Worm (Caenorhabditis elegans) whole organism, L4 larva: ENCODE measurements around the gene C27D8.4.

ENCODE experiments used
- F10B5.3 ChIP-seq: sonication (generic microtip); optimal IDR thresholded peaks from 2 replicates; lab custom pipeline; 2016; ENCODE audit warnings: mild to moderate bottlenecking, missing genetic modification characterization, missing compliant biosample characterization
- F37D6.2 ChIP-seq: sonication (generic microtip); optimal IDR thresholded peaks from 2 replicates; lab custom pipeline; 2016; ENCODE audit warnings: mild to moderate bottlenecking, missing genetic modification characterization, missing compliant biosample characterization
- F44E2.7 ChIP-seq: fragments of 200-800 bp; sonication (Bioruptor generic); IDR thresholded peaks from 2 replicates; pipeline ENCODE4 v2.1.2; 2022; ENCODE audit warnings: missing genetic modification characterization, missing compliant biosample characterization
- F49E8.2 ChIP-seq: sonication (generic microtip); optimal IDR thresholded peaks from 2 replicates; lab custom pipeline; 2016; ENCODE audit warnings: missing compliant biosample characterization, mild to moderate bottlenecking, missing genetic modification characterization, borderline replicate concordance
- R02D3.7 ChIP-seq: fragments of 150-350 bp; sonication (generic microtip); optimal IDR thresholded peaks from 3 replicates; lab custom pipeline; 2014; ENCODE audit warnings: missing biosample characterization, missing genetic modification characterization
- T20F7.1 ChIP-seq: fragments of 200-800 bp; sonication (Bioruptor generic); optimal IDR thresholded peaks from 2 replicates; lab custom pipeline; 2018; ENCODE audit warnings: mild to moderate bottlenecking, missing genetic modification characterization, missing compliant biosample characterization
- Y48G9A.11 ChIP-seq: fragments of 200-800 bp; sonication (Bioruptor generic); IDR thresholded peaks from 2 replicates; pipeline ENCODE4 v1.3.6; 2022; ENCODE audit warnings: missing genetic modification reagents, missing genetic modification characterization, missing compliant biosample characterization
- Y5F2A.4 ChIP-seq: fragments of 200-800 bp; sonication (Bioruptor generic); optimal IDR thresholded peaks from 2 replicates; lab custom pipeline; 2018; ENCODE audit warnings: mild to moderate bottlenecking, missing genetic modification characterization, missing compliant biosample characterization
- Y75B8A.6 ChIP-seq: fragments of 200-800 bp; sonication (Bioruptor generic); IDR thresholded peaks from 2 replicates; pipeline ENCODE4 v1.3.6; 2022; ENCODE audit warnings: missing genetic modification reagents, missing genetic modification characterization, missing compliant biosample characterization
- ZK337.2 ChIP-seq: fragments of 200-800 bp; sonication (Bioruptor generic); IDR thresholded peaks from 2 replicates; pipeline ENCODE4 v1.3.6; 2022; ENCODE audit warnings: missing genetic modification reagents, missing genetic modification characterization, missing compliant biosample characterization
- ZK546.5 ChIP-seq, 2 experiments: sonication (generic microtip); optimal IDR thresholded peaks; 2 replicates each; lab custom pipeline; 2017; ENCODE audit warnings: missing biosample characterization in 2 of 2, missing genetic modification characterization in 2 of 2
- aha-1 ChIP-seq: fragments of 150-350 bp; peaks from one replicate; lab custom pipeline; 2014; ENCODE audit warnings: missing biosample characterization, missing genetic modification characterization
- ama-1 ChIP-seq: fragments of 150-350 bp; optimal IDR thresholded peaks from 2 replicates; lab custom pipeline; 2014; ENCODE audit warnings: inconsistent platforms, mixed read lengths
- ceh-20 ChIP-seq: fragments of 200-800 bp; sonication (Bioruptor generic); IDR thresholded peaks from 2 replicates; pipeline ENCODE4 v1.3.6; 2022; ENCODE audit warnings: missing genetic modification reagents, missing genetic modification characterization, missing compliant biosample characterization
- ceh-28 ChIP-seq: fragments of 150-350 bp; optimal IDR thresholded peaks from 2 replicates; lab custom pipeline; 2014; ENCODE audit warnings: missing biosample characterization, missing genetic modification reagents, missing genetic modification characterization
- ceh-44 ChIP-seq: fragments of 200-800 bp; sonication (Bioruptor generic); IDR thresholded peaks from 2 replicates; pipeline ENCODE4 v1.3.6; 2022; ENCODE audit warnings: missing genetic modification reagents, missing genetic modification characterization, missing compliant biosample characterization
- ces-1 ChIP-seq: fragments of 150-350 bp; sonication (generic microtip); optimal IDR thresholded peaks from 4 replicates; lab custom pipeline; 2014; ENCODE audit warnings: missing biosample characterization, missing genetic modification reagents, missing genetic modification characterization
- daf-12 ChIP-seq: fragments of 150-350 bp; optimal IDR thresholded peaks from 2 replicates; lab custom pipeline; 2014; ENCODE audit warnings: missing biosample characterization, missing genetic modification reagents, missing genetic modification characterization
- daf-16 ChIP-seq, 3 experiments: sonication (generic microtip); optimal IDR thresholded peaks; 2 replicates each; lab custom pipeline; 2016 to 2017; ENCODE audit warnings: missing genetic modification characterization in 3 of 3, missing genetic modification reagents in 3 of 3, mild to moderate bottlenecking in 2 of 3, missing compliant biosample characterization in 2 of 3, missing biosample characterization in 1 of 3, moderate library complexity in 1 of 3
- dmd-6 ChIP-seq: fragments of 200-800 bp; sonication (Bioruptor generic); IDR thresholded peaks from 2 replicates; pipeline ENCODE4 v1.3.6; 2022; ENCODE audit warnings: missing genetic modification reagents, missing genetic modification characterization, missing compliant biosample characterization
- egl-27 ChIP-seq: sonication (generic microtip); optimal IDR thresholded peaks from 3 replicates; lab custom pipeline; 2017; ENCODE audit warnings: missing biosample characterization, missing genetic modification reagents, missing genetic modification characterization
- egl-43 ChIP-seq: fragments of 200-800 bp; sonication (Bioruptor generic); IDR thresholded peaks from 2 replicates; pipeline ENCODE4 v1.3.6; 2022; ENCODE audit warnings: missing genetic modification reagents, missing genetic modification characterization, missing compliant biosample characterization
- fkh-10 ChIP-seq: fragments of 150-350 bp; optimal IDR thresholded peaks from 2 replicates; lab custom pipeline; 2014; ENCODE audit warnings: missing biosample characterization, missing genetic modification reagents, missing genetic modification characterization
- gei-8 ChIP-seq: fragments of 200-800 bp; sonication (Bioruptor generic); optimal IDR thresholded peaks from 2 replicates; lab custom pipeline; 2018; ENCODE audit warnings: mild to moderate bottlenecking, missing genetic modification characterization, missing compliant biosample characterization
- hif-1 ChIP-seq, 2 experiments: sonication (generic microtip); optimal IDR thresholded peaks; 2 replicates each; lab custom pipeline; 2016 to 2017; ENCODE audit warnings: missing compliant biosample characterization in 2 of 2, missing genetic modification characterization in 2 of 2, missing genetic modification reagents in 2 of 2, missing genotype in 2 of 2, mild to moderate bottlenecking in 1 of 2
- jun-1 ChIP-seq: fragments of 150-350 bp; optimal IDR thresholded peaks from 2 replicates; lab custom pipeline; 2014; ENCODE audit warnings: missing biosample characterization, missing genetic modification reagents, missing genetic modification characterization
- lin-1 ChIP-seq: fragments of 200-800 bp; sonication (Bioruptor generic); IDR thresholded peaks from 2 replicates; pipeline ENCODE4 v1.3.6; 2022; ENCODE audit warnings: missing genetic modification reagents, missing genetic modification characterization, missing compliant biosample characterization
- lin-13 ChIP-seq: fragments of 150-350 bp; optimal IDR thresholded peaks from 2 replicates; lab custom pipeline; 2014; ENCODE audit warnings: missing biosample characterization, missing genetic modification reagents, missing genetic modification characterization
- lin-15B ChIP-seq: fragments of 150-350 bp; sonication (generic microtip); optimal IDR thresholded peaks from 3 replicates; lab custom pipeline; 2014; ENCODE audit warnings: missing biosample characterization, missing genetic modification characterization
- lin-29 ChIP-seq: fragments of 200-800 bp; sonication (Bioruptor generic); IDR thresholded peaks from 2 replicates; pipeline ENCODE4 v1.3.6; 2022; ENCODE audit warnings: missing genetic modification reagents, missing genetic modification characterization, missing compliant biosample characterization
- lin-38 ChIP-seq: fragments of 200-800 bp; sonication (Bioruptor generic); IDR thresholded peaks from 2 replicates; pipeline ENCODE4 v1.3.6; 2022; ENCODE audit warnings: missing genetic modification reagents, missing genetic modification characterization, missing compliant biosample characterization
- madf-5 ChIP-seq, 2 experiments: fragments of 200-800 bp; sonication (Bioruptor generic); IDR thresholded peaks; 2 replicates each; pipeline ENCODE4 v1.3.6; 2022; ENCODE audit warnings: missing compliant biosample characterization in 2 of 2, missing genetic modification characterization in 2 of 2
- mdl-1 ChIP-seq, 2 experiments: fragments of 150-350 bp in 1 of 2; sonication (generic microtip) in 1 of 2; optimal IDR thresholded peaks; 2 replicates each; lab custom pipeline; 2014 to 2017; ENCODE audit warnings: missing biosample characterization in 2 of 2, missing genetic modification characterization in 2 of 2
- mdt-29 ChIP-seq: fragments of 200-800 bp; sonication (Bioruptor generic); IDR thresholded peaks from 2 replicates; pipeline ENCODE4 v1.3.6; 2022; ENCODE audit warnings: missing genetic modification reagents, missing genetic modification characterization, missing compliant biosample characterization
- mes-2 ChIP-seq: sonication (generic microtip); optimal IDR thresholded peaks from 2 replicates; lab custom pipeline; 2016; ENCODE audit warnings: missing genotype, mild to moderate bottlenecking, missing genetic modification characterization, missing compliant biosample characterization; ENCODE audit not compliant: poor library complexity, severe bottlenecking
- nhr-102 ChIP-seq: sonication (generic microtip); optimal IDR thresholded peaks from 2 replicates; lab custom pipeline; 2016; ENCODE audit warnings: mild to moderate bottlenecking, missing genetic modification characterization, moderate library complexity, missing compliant biosample characterization
- nhr-11 ChIP-seq: fragments of 150-350 bp; optimal IDR thresholded peaks from 2 replicates; lab custom pipeline; 2014; ENCODE audit warnings: missing biosample characterization, missing genetic modification characterization
- php-3 ChIP-seq: fragments of 200-800 bp; sonication (Bioruptor generic); IDR thresholded peaks from 2 replicates; pipeline ENCODE4 v1.3.6; 2022; ENCODE audit warnings: missing genetic modification reagents, missing genetic modification characterization, missing compliant biosample characterization
- pqm-1 ChIP-seq: sonication (generic microtip); optimal IDR thresholded peaks from 2 replicates; lab custom pipeline; 2017; ENCODE audit warnings: missing biosample characterization, missing genetic modification characterization
- rbr-2 ChIP-seq: sonication (generic microtip); optimal IDR thresholded peaks from 2 replicates; lab custom pipeline; 2016; ENCODE audit warnings: missing genotype, missing genetic modification characterization, missing compliant biosample characterization
- sdz-12 ChIP-seq: fragments of 200-800 bp; sonication (Bioruptor generic); optimal IDR thresholded peaks from 2 replicates; lab custom pipeline; 2018; ENCODE audit warnings: mild to moderate bottlenecking, missing genetic modification characterization, missing compliant biosample characterization
- set-16 ChIP-seq: fragments of 200-800 bp; sonication (Bioruptor generic); IDR thresholded peaks from 2 replicates; pipeline ENCODE4 v1.3.6; 2022; ENCODE audit warnings: missing genetic modification reagents, missing genetic modification characterization, missing compliant biosample characterization
- snpc-4 ChIP-seq: fragments of 150-350 bp; optimal IDR thresholded peaks from 2 replicates; lab custom pipeline; 2014; ENCODE audit warnings: missing biosample characterization, missing genetic modification characterization
- spr-3 ChIP-seq: fragments of 200-800 bp; sonication (Bioruptor generic); optimal IDR thresholded peaks from 2 replicates; lab custom pipeline; 2018; ENCODE audit warnings: mild to moderate bottlenecking, missing genetic modification characterization, missing compliant biosample characterization
- tag-97 ChIP-seq: fragments of 200-800 bp; sonication (Bioruptor generic); IDR thresholded peaks from 2 replicates; pipeline ENCODE4 v1.3.6; 2022; ENCODE audit warnings: missing genetic modification characterization, missing compliant biosample characterization
- unc-39 ChIP-seq: sonication (generic microtip); optimal IDR thresholded peaks from 2 replicates; lab custom pipeline; 2017; ENCODE audit warnings: missing biosample characterization, missing genetic modification characterization
- zfp-2 ChIP-seq: sonication (generic microtip); optimal IDR thresholded peaks from 2 replicates; lab custom pipeline; 2016; ENCODE audit warnings: mild to moderate bottlenecking, missing genetic modification characterization, missing compliant biosample characterization
- ztf-11 ChIP-seq: fragments of 150-350 bp; optimal IDR thresholded peaks from 2 replicates; lab custom pipeline; 2014; ENCODE audit warnings: missing biosample characterization, missing genetic modification characterization
- ztf-7 ChIP-seq: fragments of 150-350 bp; optimal IDR thresholded peaks from 2 replicates; lab custom pipeline; 2014; ENCODE audit warnings: missing biosample characterization, missing genetic modification characterization

C27D8.4 gene

DNA sequence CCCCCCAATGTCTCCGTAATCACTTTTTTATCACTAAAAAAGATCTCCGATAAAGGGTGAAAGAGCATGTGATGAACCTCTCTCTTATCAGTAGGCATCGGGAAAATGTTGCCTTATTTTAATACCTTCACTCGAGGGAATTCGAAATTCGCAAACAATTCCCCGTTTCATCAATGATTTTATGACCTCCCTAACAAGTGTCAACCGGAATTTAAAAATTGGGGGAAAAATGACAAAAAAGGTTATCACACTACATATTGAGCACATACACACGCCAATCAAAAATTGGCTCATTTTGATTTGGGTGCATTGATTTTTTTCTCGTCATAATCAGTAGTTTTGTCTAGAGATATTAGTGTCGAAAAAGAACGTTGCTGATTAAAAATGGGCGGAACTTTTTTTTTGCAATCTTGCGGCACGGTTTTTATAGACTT lies 14.2 kb upstream of the C27D8.4 start (continued):
- peak; percentile 98 for TF ChIP-seq dmd-6 (GFP tag; lab: Robert Waterston, UW)
- no peak for TF ChIP-seq F49E8.2
- no peak for TF ChIP-seq F37D6.2 (tag; lab: Kevin White, UChicago)
- no peak for TF ChIP-seq Y48G9A.11
- no peak for TF ChIP-seq hif-1 (tag; optimal IDR thresholded peaks at IDR 0.05; lab: Kevin White, UChicago)
- TF ChIP-seq pqm-1 (tag; lab: Kevin White, UChicago), result peak; percentile 95
- TF ChIP-seq ceh-44 (GFP tag; lab: Robert Waterston, UW), result no peak
- no peak for TF ChIP-seq ZK337.2
- no peak for TF ChIP-seq sdz-12 (GFP tag; lab: Kevin White, UChicago)
- no peak for TF ChIP-seq egl-27 (tag; lab: Kevin White, UChicago)
- TF ChIP-seq, all 104 proteins: peak for 21

DNA sequence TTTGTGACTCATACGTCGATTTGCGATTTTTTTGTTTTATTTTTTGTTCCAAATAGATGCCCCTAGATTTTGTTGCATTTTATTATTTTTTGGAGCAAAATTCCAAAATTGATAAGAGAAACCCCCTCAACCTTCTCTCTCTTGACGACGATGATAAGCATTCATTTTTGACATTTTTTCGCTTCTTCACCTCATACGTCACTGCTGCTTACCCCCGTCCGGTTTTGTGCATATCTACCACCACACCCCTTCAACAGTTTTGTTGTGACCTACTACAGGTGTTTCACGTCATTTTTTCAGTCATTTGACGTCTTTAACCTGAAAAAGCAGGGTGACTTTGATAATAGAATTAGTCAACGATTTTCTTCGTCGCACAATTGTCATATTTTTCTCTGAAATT lies 5.0 kb upstream of the C27D8.4 start:
- TF ChIP-seq egl-43 (GFP tag; lab: Robert Waterston, UW) (no peak), ceh-28 (no peak), daf-16 (GFP tag; optimal IDR thresholded peaks at IDR 0.05; lab: Kevin White, UChicago) (no peak), daf-16 (tag; optimal IDR thresholded peaks at IDR 0.05; lab: Kevin White, UChicago) (peak; percentile 50), R02D3.7 (tag; lab: Kevin White, UChicago) (no peak), php-3 (0 out of 2 replicates have a peak, but pooled peaks have one; percentile 39), jun-1 (tag; lab: Kevin White, UChicago) (no peak), ztf-7 (tag; lab: Kevin White, UChicago) (no peak), ztf-11 (no peak), Y75B8A.6 (GFP tag; lab: Robert Waterston, UW) (no peak), F49E8.2 (no peak), lin-15B (no peak), hif-1 (tag; optimal IDR thresholded peaks at IDR 0.05; lab: Kevin White, UChicago) (no peak), tag-97 (no peak), rbr-2 (tag; lab: Kevin White, UChicago) (no peak), mdl-1 (tag; optimal IDR thresholded peaks at IDR 0.05; lab: Kevin White, UChicago) (peak in 1 of 2 experiments; percentile 17), aha-1 (no peak), ZK546.5 (tag; optimal IDR thresholded peaks at IDR 0.05; lab: Kevin White, UChicago) (no peak), T20F7.1 (GFP tag; lab: Kevin White, UChicago) (no peak), lin-1 (GFP tag; lab: Robert Waterston, UW) (peak; percentile 60; the same call in 1 of the 2 replicates), Y5F2A.4 (GFP tag; lab: Kevin White, UChicago) (no peak), set-16 (GFP tag; lab: Robert Waterston, UW) (no peak), daf-12 (no peak), lin-13 (GFP tag; lab: Kevin White, UChicago) (no peak), fkh-10 (GFP tag; lab: Kevin White, UChicago) (no peak), ces-1 (GFP tag; lab: Kevin White, UChicago) (no peak), ceh-44 (GFP tag; lab: Robert Waterston, UW) (no peak), F10B5.3 (tag; lab: Kevin White, UChicago) (no peak), F37D6.2 (tag; lab: Kevin White, UChicago) (no peak), snpc-4 (no peak), spr-3 (GFP tag; lab: Kevin White, UChicago) (no peak), nhr-11 (tag; lab: Kevin White, UChicago) (no peak), ceh-20 (GFP tag; lab: Robert Waterston, UW) (no peak), zfp-2 (tag; lab: Kevin White, UChicago) (no peak), mes-2 (tag; lab: Kevin White, UChicago) (no peak), unc-39 (no peak), madf-5 (GFP tag; IDR thresholded peaks at IDR 0.05; lab: Robert Waterston, UW) (no peak), gei-8 (GFP tag; lab: Kevin White, UChicago) (no peak), F44E2.7 (GFP tag; lab: Robert Waterston, UW) (no peak), mdt-29 (no peak), nhr-102 (peak; percentile 11), ama-1 (lab: Kevin White, UChicago) (no peak), sdz-12 (GFP tag; lab: Kevin White, UChicago) (no peak), lin-29 (GFP tag; lab: Robert Waterston, UW) (no peak), lin-38 (no peak)
